Worm (Caenorhabditis elegans) whole organism, early embryonic: ENCODE measurements around the gene C52E2.2.

Experiments used
- B0310.2 ChIP-seq: sonication (generic microtip); optimal IDR thresholded peaks from 2 replicates; lab custom pipeline; 2016; ENCODE audit warnings: mild to moderate bottlenecking, missing genetic modification characterization, missing compliant biosample characterization
- F13C5.2 ChIP-seq: sonication (generic microtip); optimal IDR thresholded peaks from 2 replicates; lab custom pipeline; 2017; ENCODE audit warnings: mild to moderate bottlenecking, missing genetic modification characterization, inconsistent platforms, missing compliant biosample characterization
- aly-1 ChIP-seq: sonication (generic microtip); optimal IDR thresholded peaks from 2 replicates; lab custom pipeline; 2016; ENCODE audit warnings: missing genetic modification characterization, missing compliant biosample characterization
- ama-1 ChIP-seq: fragments of 150-350 bp; optimal IDR thresholded peaks from 2 replicates; lab custom pipeline; 2014
- ceh-13 ChIP-seq: fragments of 200-800 bp; sonication (Bioruptor generic); optimal IDR thresholded peaks from 2 replicates; lab custom pipeline; 2018; ENCODE audit warnings: mild to moderate bottlenecking, missing genetic modification characterization, missing compliant biosample characterization
- ceh-36 ChIP-seq: sonication (generic microtip); optimal IDR thresholded peaks from 2 replicates; lab custom pipeline; 2016; ENCODE audit warnings: missing genetic modification characterization, inconsistent platforms, missing compliant biosample characterization
- ets-7 ChIP-seq: sonication (generic microtip); optimal IDR thresholded peaks from 2 replicates; lab custom pipeline; 2016; ENCODE audit warnings: missing genotype, missing genetic modification characterization, missing compliant biosample characterization
- flt-1 ChIP-seq: fragments of 200-800 bp; sonication (Bioruptor generic); IDR thresholded peaks from 2 replicates; pipeline ENCODE4 v1.3.6; 2022; ENCODE audit warnings: missing genetic modification characterization, missing compliant biosample characterization
- hmbx-1 ChIP-seq: sonication (generic microtip); optimal IDR thresholded peaks from 2 replicates; lab custom pipeline; 2016; ENCODE audit warnings: mild to moderate bottlenecking, missing genetic modification characterization, missing compliant biosample characterization
- hmg-4 ChIP-seq: fragments of 200-800 bp; sonication (Bioruptor generic); optimal IDR thresholded peaks from 2 replicates; lab custom pipeline; 2018; ENCODE audit warnings: mild to moderate bottlenecking, missing genetic modification characterization, missing compliant biosample characterization
- hnd-1 ChIP-seq: sonication (generic microtip); optimal IDR thresholded peaks from 2 replicates; lab custom pipeline; 2016; ENCODE audit warnings: missing genetic modification characterization, missing compliant biosample characterization
- pes-1 ChIP-seq: fragments of 200-800 bp; sonication (Bioruptor generic); IDR thresholded peaks from 2 replicates; pipeline ENCODE4 v1.3.6; 2022; ENCODE audit warnings: missing genetic modification reagents, missing genetic modification characterization, missing compliant biosample characterization
- scrt-1 ChIP-seq: fragments of 200-800 bp; sonication (Bioruptor generic); IDR thresholded peaks from 2 replicates; pipeline ENCODE4 v1.3.6; 2022; ENCODE audit warnings: missing genetic modification characterization, missing compliant biosample characterization
- sea-1 ChIP-seq: fragments of 200-800 bp; sonication (Bioruptor generic); conservative IDR thresholded peaks from 2 replicates; pipeline ENCODE4 v1.3.6; 2022; ENCODE audit warnings: missing genetic modification characterization, missing compliant biosample characterization
- tbx-11 ChIP-seq: fragments of 200-800 bp; sonication (Bioruptor generic); IDR thresholded peaks from 2 replicates; pipeline ENCODE4 v1.3.6; 2022; ENCODE audit warnings: missing genetic modification characterization, missing compliant biosample characterization
- tbx-37 ChIP-seq: fragments of 200-800 bp; sonication (Bioruptor generic); conservative IDR thresholded peaks from 2 replicates; pipeline ENCODE4 v1.3.6; 2022; ENCODE audit warnings: missing genetic modification reagents, missing genetic modification characterization, missing compliant biosample characterization
- tra-4 ChIP-seq: sonication (generic microtip); optimal IDR thresholded peaks from 2 replicates; lab custom pipeline; 2017; ENCODE audit warnings: missing genetic modification characterization, missing compliant biosample characterization

Gene C52E2.2

ce11 chrII:1869120-1869519 is 16.5 kb downstream of the C52E2.2 start, which contains the start of gene math-14:
TSS of gene math-14 (plus strand) at chrII:1869420.
- TF ChIP-seq hnd-1 (tag; lab: Kevin White, UChicago) (no peak), hmbx-1 (no peak), tbx-37 (GFP tag; lab: Robert Waterston, UW) (no peak), pes-1 (GFP tag; lab: Robert Waterston, UW) (no peak), tra-4 (tag; lab: Kevin White, UChicago) (no peak), ceh-36 (no peak), aly-1 (tag; lab: Kevin White, UChicago) (no peak)

ce11 chrII:1870875-1871592 is 18.4 kb downstream of the C52E2.2 start, which contains the start of gene math-10:
TSS of gene math-10 (plus strand) at chrII:1871542.
- TF ChIP-seq tbx-11 (GFP tag; lab: Robert Waterston, UW), result no peak

- TF ChIP-seq hnd-1 (tag; lab: Kevin White, UChicago), result no peak
- no peak for TF ChIP-seq aly-1 (tag; lab: Kevin White, UChicago)
- no peak for TF ChIP-seq flt-1 (GFP tag; lab: Robert Waterston, UW)
- TF ChIP-seq sea-1 (GFP tag; lab: Robert Waterston, UW), result no peak
- TF ChIP-seq B0310.2 (tag; lab: Kevin White, UChicago), result no peak
- TF ChIP-seq pes-1 (GFP tag; lab: Robert Waterston, UW), result no peak
- TF ChIP-seq ama-1, result no peak
- TF ChIP-seq hmbx-1, result no peak
- TF ChIP-seq hmg-4, result no peak
- no peak for TF ChIP-seq ets-7 (tag; lab: Kevin White, UChicago)
- TF ChIP-seq tra-4 (tag; lab: Kevin White, UChicago), result no peak
- no peak for TF ChIP-seq scrt-1 (GFP tag; lab: Robert Waterston, UW)
- no peak for TF ChIP-seq tbx-37 (GFP tag; lab: Robert Waterston, UW)
- no peak for TF ChIP-seq F13C5.2
- no peak for TF ChIP-seq ceh-13 (GFP tag; lab: Kevin White, UChicago)
Measured at ce11 chrII:1875658-1876057, 23.1 kb downstream of the C52E2.2 start, which contains the start of gene math-13. TSS of gene math-13 (plus strand) at chrII:1875958.

- TF ChIP-seq ama-1, result no peak
- no peak for TF ChIP-seq ceh-13 (GFP tag; lab: Kevin White, UChicago)
- TF ChIP-seq ets-7 (tag; lab: Kevin White, UChicago), result no peak
- no peak for TF ChIP-seq tbx-11 (GFP tag; lab: Robert Waterston, UW)
- no peak for TF ChIP-seq hnd-1 (tag; lab: Kevin White, UChicago)
- no peak for TF ChIP-seq aly-1 (tag; lab: Kevin White, UChicago)
- no peak for TF ChIP-seq tra-4 (tag; lab: Kevin White, UChicago)
- no peak for TF ChIP-seq hmg-4
- TF ChIP-seq tbx-37 (GFP tag; lab: Robert Waterston, UW), result no peak
- no peak for TF ChIP-seq flt-1 (GFP tag; lab: Robert Waterston, UW)
- no peak for TF ChIP-seq ceh-36
- TF ChIP-seq B0310.2 (tag; lab: Kevin White, UChicago), result no peak
- no peak for TF ChIP-seq pes-1 (GFP tag; lab: Robert Waterston, UW)
- no peak for TF ChIP-seq scrt-1 (GFP tag; lab: Robert Waterston, UW)
- no peak for TF ChIP-seq sea-1 (GFP tag; lab: Robert Waterston, UW)
- TF ChIP-seq hmbx-1, result no peak
- TF ChIP-seq F13C5.2, result no peak
Measured at ce11 chrII:1878663-1879062, 26.1 kb downstream of the C52E2.2 start, which contains the start of gene math-16. TSS of gene math-16 (minus strand) at chrII:1878763.

ce11 chrII:1882705-1883104 is 30.1 kb downstream of the C52E2.2 start, which contains the start of gene math-5:
TSS of gene math-5 (minus strand) at chrII:1882805.
- TF ChIP-seq flt-1 (GFP tag; lab: Robert Waterston, UW) (no peak), ceh-13 (GFP tag; lab: Kevin White, UChicago) (no peak), sea-1 (GFP tag; lab: Robert Waterston, UW) (no peak), tbx-37 (GFP tag; lab: Robert Waterston, UW) (no peak), B0310.2 (tag; lab: Kevin White, UChicago) (no peak), ets-7 (tag; lab: Kevin White, UChicago) (no peak), F13C5.2 (no peak), aly-1 (tag; lab: Kevin White, UChicago) (no peak), tra-4 (tag; lab: Kevin White, UChicago) (no peak), hnd-1 (tag; lab: Kevin White, UChicago) (no peak), pes-1 (GFP tag; lab: Robert Waterston, UW) (no peak), scrt-1 (GFP tag; lab: Robert Waterston, UW) (no peak), ceh-36 (no peak), ama-1 (no peak), tbx-11 (GFP tag; lab: Robert Waterston, UW) (no peak), hmg-4 (no peak)

- no peak for TF ChIP-seq F13C5.2
- no peak for TF ChIP-seq ceh-13 (GFP tag; lab: Kevin White, UChicago)
- no peak for TF ChIP-seq ama-1
- no peak for TF ChIP-seq tra-4 (tag; lab: Kevin White, UChicago)
- TF ChIP-seq hmg-4, result no peak
- no peak for TF ChIP-seq scrt-1 (GFP tag; lab: Robert Waterston, UW)
- no peak for TF ChIP-seq B0310.2 (tag; lab: Kevin White, UChicago)
- no peak for TF ChIP-seq tbx-37 (GFP tag; lab: Robert Waterston, UW)
- TF ChIP-seq aly-1 (tag; lab: Kevin White, UChicago), result no peak
- no peak for TF ChIP-seq sea-1 (GFP tag; lab: Robert Waterston, UW)
- no peak for TF ChIP-seq hmbx-1
- no peak for TF ChIP-seq pes-1 (GFP tag; lab: Robert Waterston, UW)
- TF ChIP-seq ets-7 (tag; lab: Kevin White, UChicago), result no peak
- no peak for TF ChIP-seq tbx-11 (GFP tag; lab: Robert Waterston, UW)
- TF ChIP-seq flt-1 (GFP tag; lab: Robert Waterston, UW), result no peak
- TF ChIP-seq hnd-1 (tag; lab: Kevin White, UChicago), result no peak
- no peak for TF ChIP-seq ceh-36
Measured at ce11 chrII:1884635-1885034, 32.0 kb downstream of the C52E2.2 start, which contains the start of gene math-6. TSS of gene math-6 (minus strand) at chrII:1884735.

ce11 chrII:1886379-1886778 is 33.8 kb downstream of the C52E2.2 start, which contains the start of gene math-7:
TSS of gene math-7 (minus strand) at chrII:1886479.
- TF ChIP-seq ama-1 (no peak), flt-1 (GFP tag; lab: Robert Waterston, UW) (no peak), tbx-11 (GFP tag; lab: Robert Waterston, UW) (no peak), pes-1 (GFP tag; lab: Robert Waterston, UW) (no peak), ceh-13 (GFP tag; lab: Kevin White, UChicago) (no peak), sea-1 (GFP tag; lab: Robert Waterston, UW) (no peak), tbx-37 (GFP tag; lab: Robert Waterston, UW) (no peak), aly-1 (tag; lab: Kevin White, UChicago) (no peak), tra-4 (tag; lab: Kevin White, UChicago) (no peak), scrt-1 (GFP tag; lab: Robert Waterston, UW) (no peak), B0310.2 (tag; lab: Kevin White, UChicago) (no peak), hnd-1 (tag; lab: Kevin White, UChicago) (no peak), F13C5.2 (no peak), ceh-36 (no peak), ets-7 (tag; lab: Kevin White, UChicago) (no peak), hmg-4 (no peak), hmbx-1 (no peak)
